Worm (Caenorhabditis elegans): ENCODE results near the gene mec-9.

- TF ChIP-seq F37B4.10 (GFP tag; IDR thresholded peaks at IDR 0.05) (no peak), egl-18 (GFP tag; IDR thresholded peaks at IDR 0.05) (no peak), ceh-100 (GFP tag; IDR thresholded peaks at IDR 0.05) (no peak), ztf-25 (GFP tag; IDR thresholded peaks at IDR 0.05) (no peak), snpc-4 (GFP tag; optimal IDR thresholded peaks at IDR 0.05) (no peak), snpc-4 (tag; optimal IDR thresholded peaks at IDR 0.05) (no peak), tbp1 (GFP tag; optimal IDR thresholded peaks at IDR 0.05) (no peak), zim-3 (tag; optimal IDR thresholded peaks at IDR 0.05) (no peak), ceh-91 (GFP tag; IDR thresholded peaks at IDR 0.05) (no peak), pha-4 (tag; optimal IDR thresholded peaks at IDR 0.05) (no peak), unc-62 (GFP tag; optimal IDR thresholded peaks at IDR 0.05) (peak; percentile 61)
These were observed 25.3 kb downstream of the mec-9 start, which contains the start of gene fshr-1 for ce11 chrV:9889629-9890028.

All from whole organism, young adult.